Worm (Caenorhabditis elegans) whole organism, L2 larva: ENCODE data around the gene rip-1.
"Not testable (repeated sequence)": the region's sequence is repeated elsewhere in the genome, so short reads cannot be mapped to it uniquely, and the experiment has no call there.

Experiments used
- C34F6.9 ChIP-seq: fragments of 150-350 bp; optimal IDR thresholded peaks from 2 replicates; lab custom pipeline; 2014; ENCODE audit warnings: missing biosample characterization, missing genetic modification characterization
- F13H6.1 ChIP-seq: sonication (generic microtip); optimal IDR thresholded peaks from 2 replicates; lab custom pipeline; 2016; ENCODE audit warnings: missing genetic modification characterization, missing compliant biosample characterization
- R02D3.7 ChIP-seq: fragments of 150-350 bp; optimal IDR thresholded peaks from 2 replicates; lab custom pipeline; 2014; ENCODE audit warnings: missing biosample characterization, missing genetic modification characterization
- alr-1 ChIP-seq: fragments of 150-350 bp; optimal IDR thresholded peaks from 2 replicates; lab custom pipeline; 2014; ENCODE audit warnings: missing biosample characterization, missing genetic modification characterization
- blmp-1 ChIP-seq: sonication (generic microtip); optimal IDR thresholded peaks from 2 replicates; lab custom pipeline; 2017; ENCODE audit warnings: missing genetic modification characterization, mild to moderate bottlenecking, missing compliant biosample characterization, antibody characterized with exemption, moderate library complexity; ENCODE audit not compliant: insufficient read depth
- ceh-82 ChIP-seq: fragments of 150-350 bp; optimal IDR thresholded peaks from 2 replicates; lab custom pipeline; 2014; ENCODE audit warnings: missing biosample characterization, missing genetic modification characterization
- crh-2 ChIP-seq: sonication (generic microtip); optimal IDR thresholded peaks from 2 replicates; lab custom pipeline; 2017; ENCODE audit warnings: missing biosample characterization, missing genetic modification characterization
- dmd-4 ChIP-seq: sonication (generic microtip); optimal IDR thresholded peaks from 2 replicates; lab custom pipeline; 2017; ENCODE audit warnings: missing biosample characterization, missing genetic modification characterization
- elt-1 ChIP-seq: fragments of 150-350 bp; optimal IDR thresholded peaks from 2 replicates; lab custom pipeline; 2014; ENCODE audit warnings: missing biosample characterization, missing genetic modification characterization
- fos-1 ChIP-seq: fragments of 150-350 bp; optimal IDR thresholded peaks from 2 replicates; lab custom pipeline; 2014; ENCODE audit warnings: missing biosample characterization, missing genetic modification characterization
- gmeb-1 ChIP-seq: fragments of 150-350 bp; optimal IDR thresholded peaks from 2 replicates; lab custom pipeline; 2014; ENCODE audit warnings: missing biosample characterization, missing genetic modification characterization
- lin-11 ChIP-seq: fragments of 150-350 bp; sonication (generic microtip); optimal IDR thresholded peaks from 2 replicates; lab custom pipeline; 2014; ENCODE audit warnings: missing biosample characterization, missing genetic modification characterization, inconsistent platforms, mixed read lengths
- lin-13 ChIP-seq: fragments of 150-350 bp; optimal IDR thresholded peaks from 2 replicates; lab custom pipeline; 2014; ENCODE audit warnings: missing biosample characterization, missing genetic modification reagents, missing genetic modification characterization
- lin-39 ChIP-seq: fragments of 150-350 bp; optimal IDR thresholded peaks from 2 replicates; lab custom pipeline; 2014; ENCODE audit warnings: missing biosample characterization, missing genetic modification reagents, missing genetic modification characterization
- lsy-2 ChIP-seq, 2 experiments: fragments of 150-350 bp in 1 of 2; sonication (generic microtip) in 1 of 2; optimal IDR thresholded peaks; 2 replicates each; lab custom pipeline; 2014 to 2017; ENCODE audit warnings: missing biosample characterization in 2 of 2, missing genetic modification characterization in 2 of 2
- mab-5 ChIP-seq: fragments of 150-350 bp; optimal IDR thresholded peaks from 2 replicates; lab custom pipeline; 2014; ENCODE audit warnings: missing biosample characterization, missing genetic modification characterization
- mdl-1 ChIP-seq, 2 experiments: fragments of 150-350 bp in 1 of 2; sonication (generic microtip) in 1 of 2; optimal IDR thresholded peaks; 2 replicates each; lab custom pipeline; 2017; ENCODE audit warnings: missing biosample characterization in 2 of 2, missing genetic modification characterization in 2 of 2
- nhr-11 ChIP-seq: fragments of 150-350 bp; optimal IDR thresholded peaks from 2 replicates; lab custom pipeline; 2014; ENCODE audit warnings: missing biosample characterization, missing genetic modification characterization
- nhr-129 ChIP-seq: fragments of 150-350 bp; optimal IDR thresholded peaks from 2 replicates; lab custom pipeline; 2014; ENCODE audit warnings: missing biosample characterization, missing genetic modification characterization
- nhr-21 ChIP-seq: fragments of 150-350 bp; optimal IDR thresholded peaks from 2 replicates; lab custom pipeline; 2014; ENCODE audit warnings: missing biosample characterization, missing genetic modification characterization
- nhr-23 ChIP-seq: fragments of 150-350 bp; optimal IDR thresholded peaks from 2 replicates; lab custom pipeline; 2014; ENCODE audit warnings: missing biosample characterization, missing genetic modification reagents, missing genetic modification characterization
- nhr-25 ChIP-seq: fragments of 150-350 bp; sonication (generic microtip); optimal IDR thresholded peaks from 3 replicates; lab custom pipeline; 2014; ENCODE audit warnings: missing biosample characterization, missing genetic modification characterization
- nhr-6 ChIP-seq: fragments of 150-350 bp; optimal IDR thresholded peaks from 2 replicates; lab custom pipeline; 2014; ENCODE audit warnings: missing biosample characterization, missing genetic modification characterization
- nhr-77 ChIP-seq: fragments of 150-350 bp; optimal IDR thresholded peaks from 2 replicates; lab custom pipeline; 2014; ENCODE audit warnings: missing biosample characterization, missing genetic modification characterization
- peb-1 ChIP-seq: fragments of 150-350 bp; optimal IDR thresholded peaks from 2 replicates; lab custom pipeline; 2014; ENCODE audit warnings: missing biosample characterization, missing genetic modification characterization
- sem-4 ChIP-seq: fragments of 150-350 bp; optimal IDR thresholded peaks from 2 replicates; lab custom pipeline; 2014; ENCODE audit warnings: missing biosample characterization, missing genetic modification reagents, missing genetic modification characterization
- sma-3 ChIP-seq: sonication (generic microtip); optimal IDR thresholded peaks from 2 replicates; lab custom pipeline; 2016; ENCODE audit warnings: missing genetic modification reagents, missing genetic modification characterization, missing compliant biosample characterization
- sma-9 ChIP-seq, 2 experiments: fragments of 150-350 bp in 1 of 2; sonication (generic microtip) in 1 of 2; optimal IDR thresholded peaks; 2 replicates each; lab custom pipeline; 2014 to 2016; ENCODE audit warnings: missing genetic modification characterization in 2 of 2, mild to moderate bottlenecking in 1 of 2, missing biosample characterization in 1 of 2, missing compliant biosample characterization in 1 of 2, missing genetic modification reagents in 1 of 2, moderate library complexity in 1 of 2
- snpc-4 ChIP-seq: fragments of 150-350 bp; optimal IDR thresholded peaks from 2 replicates; lab custom pipeline; 2014; ENCODE audit warnings: missing biosample characterization, missing genetic modification characterization
- unc-55 ChIP-seq: fragments of 150-350 bp; sonication (generic microtip); optimal IDR thresholded peaks from 3 replicates; lab custom pipeline; 2014; ENCODE audit warnings: missing biosample characterization, missing genetic modification reagents, missing genetic modification characterization
- unc-62 ChIP-seq: fragments of 150-350 bp; optimal IDR thresholded peaks from 2 replicates; lab custom pipeline; 2014; ENCODE audit warnings: missing biosample characterization, missing genetic modification reagents, missing genetic modification characterization
- zag-1 ChIP-seq: fragments of 150-350 bp; optimal IDR thresholded peaks from 2 replicates; lab custom pipeline; 2014; ENCODE audit warnings: missing biosample characterization, missing genetic modification characterization
- ztf-11 ChIP-seq: sonication (generic microtip); optimal IDR thresholded peaks from 2 replicates; lab custom pipeline; 2017; ENCODE audit warnings: missing biosample characterization, missing genetic modification characterization

rip-1 gene

DNA sequence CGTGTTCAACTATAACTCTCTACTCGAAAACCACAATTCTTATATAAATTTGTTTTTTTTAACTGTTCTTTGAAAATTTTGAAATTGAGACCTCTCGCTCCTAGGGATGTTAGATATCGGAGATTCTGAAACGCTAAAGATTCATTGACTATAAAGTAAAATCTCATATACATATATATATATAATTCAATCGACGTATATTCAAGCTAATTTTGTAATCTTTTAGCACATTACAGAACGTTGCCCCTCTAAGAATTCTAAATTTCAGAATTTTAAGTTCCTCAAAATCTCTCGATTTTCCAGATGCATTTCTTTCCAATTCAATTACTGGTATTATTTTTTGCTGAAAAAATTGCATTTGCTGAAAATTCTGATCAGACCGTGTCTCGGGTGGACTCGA, 20.3 kb upstream of the rip-1 start, which contains the start of gene pad-2:
Gene pad-2 (plus strand): TSS at position 301 of the 400 bp plus-strand sequence.
- TF ChIP-seq mdl-1 (tag; optimal IDR thresholded peaks at IDR 0.05; lab: Kevin White, UChicago) (no peak), nhr-77 (tag; lab: Kevin White, UChicago) (no peak)

DNA sequence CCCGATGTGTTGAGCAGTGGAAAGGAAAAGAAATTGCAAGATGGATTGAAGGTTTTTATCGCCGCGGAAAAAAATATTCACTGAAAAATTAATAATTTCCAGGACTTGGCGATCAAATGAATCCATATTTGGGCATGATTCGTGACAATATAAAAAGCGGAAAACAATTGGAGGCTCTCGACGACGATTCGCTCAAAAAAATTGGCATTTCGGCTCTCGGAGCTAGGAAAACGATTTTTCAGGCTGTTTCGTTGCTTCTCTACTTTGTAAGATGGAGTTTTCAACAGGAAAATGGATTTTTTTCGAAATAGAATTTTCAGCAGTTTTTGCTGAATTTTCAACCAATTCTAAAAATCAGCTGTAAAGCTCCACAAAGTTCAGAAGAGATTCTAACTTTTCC, 13.3 kb upstream of the rip-1 start:
- TF ChIP-seq nhr-77 (tag; lab: Kevin White, UChicago), result no peak

DNA sequence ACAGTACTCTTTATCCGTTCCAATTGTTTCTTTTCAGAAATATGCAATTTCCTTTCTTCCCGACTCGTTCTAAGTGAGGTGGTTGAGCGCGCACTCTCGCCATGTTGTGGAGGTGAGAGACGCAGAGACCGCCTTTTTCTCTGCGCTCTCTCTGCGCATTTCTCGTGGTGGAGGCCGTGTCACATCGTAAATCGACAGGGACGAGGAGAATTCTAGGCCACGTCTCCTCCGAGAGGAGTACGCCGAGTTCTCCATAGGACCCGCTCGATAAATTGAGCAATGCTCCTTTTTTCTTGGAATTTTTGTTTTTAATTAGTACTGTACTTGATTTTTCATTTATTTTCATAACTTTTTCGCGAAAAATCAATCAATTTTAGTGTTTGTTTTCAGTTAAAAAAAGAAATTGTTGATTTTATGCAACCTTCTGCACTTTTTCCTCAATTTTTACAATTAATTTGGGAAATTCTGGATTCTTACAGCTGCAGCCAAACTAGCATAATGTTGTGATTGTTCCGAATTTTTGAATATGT, 12.3 kb upstream of the rip-1 start, which contains the start of gene cnk-1:
Gene cnk-1 (plus strand): TSS at position 480 of the 530 bp plus-strand sequence.
- TF ChIP-seq ceh-82 (tag; lab: Kevin White, UChicago), result no peak
- TF ChIP-seq unc-62 (GFP tag; lab: Kevin White, UChicago), result no peak
- TF ChIP-seq lin-11, result no peak
- no peak for TF ChIP-seq ztf-11 (tag; lab: Kevin White, UChicago)
- TF ChIP-seq R02D3.7 (tag; lab: Kevin White, UChicago), result peak; percentile 48
- TF ChIP-seq nhr-129 (tag; lab: Kevin White, UChicago), result peak; percentile 59
- TF ChIP-seq sma-3, result peak; percentile 82
- TF ChIP-seq fos-1, result peak; percentile 13
- no peak for TF ChIP-seq nhr-6 (tag; lab: Kevin White, UChicago)
- peak in 1 of 2 experiments; percentile 24 for TF ChIP-seq mdl-1 (tag; optimal IDR thresholded peaks at IDR 0.05; lab: Kevin White, UChicago)
- TF ChIP-seq unc-55 (GFP tag; lab: Kevin White, UChicago), result peak; percentile 80
- TF ChIP-seq mab-5 (tag; lab: Kevin White, UChicago), result peak; percentile 8
- TF ChIP-seq dmd-4 (tag; lab: Kevin White, UChicago), result no peak
- TF ChIP-seq C34F6.9, result peak; percentile 62
- TF ChIP-seq F13H6.1 (tag; lab: Kevin White, UChicago), result peak; percentile 81
- peak; percentile 71 for TF ChIP-seq gmeb-1
- TF ChIP-seq crh-2 (tag; lab: Kevin White, UChicago), result peak; percentile 73
- peak; percentile 56 for TF ChIP-seq nhr-25 (tag; lab: Kevin White, UChicago)
- TF ChIP-seq nhr-21, result peak; percentile 36
- TF ChIP-seq lin-39 (tag; lab: Kevin White, UChicago), result no peak
- no peak for TF ChIP-seq nhr-23 (tag; lab: Kevin White, UChicago)
- TF ChIP-seq sem-4, result peak; percentile 13
- no peak for TF ChIP-seq alr-1 (tag; lab: Kevin White, UChicago)
- TF ChIP-seq elt-1 (tag; lab: Kevin White, UChicago), result no peak
- peak; percentile 63 to 84 for TF ChIP-seq lsy-2 (tag; optimal IDR thresholded peaks at IDR 0.05; lab: Kevin White, UChicago)
- TF ChIP-seq sma-9 (GFP tag; optimal IDR thresholded peaks at IDR 0.05; lab: Kevin White, UChicago), result peak; percentile 74
- no peak for TF ChIP-seq sma-9 (tag; optimal IDR thresholded peaks at IDR 0.05; lab: Kevin White, UChicago)
- TF ChIP-seq peb-1, result no peak
- no peak for TF ChIP-seq snpc-4
- TF ChIP-seq lin-13 (GFP tag; lab: Kevin White, UChicago), result peak; percentile 57
- TF ChIP-seq zag-1 (tag; lab: Kevin White, UChicago), result no peak
- TF ChIP-seq, all 48 proteins: peak for 17

DNA sequence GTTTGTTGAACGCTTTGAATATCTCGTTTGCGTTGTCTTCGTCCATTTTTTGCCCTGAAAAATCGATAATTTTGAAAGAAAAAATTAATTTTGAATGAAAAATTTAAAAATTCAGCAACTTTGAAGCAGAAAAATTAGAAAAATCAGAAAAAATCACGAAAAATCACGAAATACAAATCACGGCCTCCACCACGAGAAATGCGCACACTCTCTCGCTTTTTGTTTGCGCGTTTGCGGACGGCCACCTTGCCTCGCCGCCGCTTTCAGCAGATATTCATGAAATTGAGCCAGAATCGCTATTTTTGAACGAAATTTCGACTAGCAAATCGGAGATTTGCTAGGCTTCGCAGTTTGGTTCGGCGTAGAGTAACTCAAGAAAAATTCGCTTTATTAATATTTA, 8.3 kb upstream of the rip-1 start, which contains the start of gene inpp-4B:
Gene inpp-4B (minus strand): TSS at position 54 of the 400 bp plus-strand sequence.
- not testable (repeated sequence) for TF ChIP-seq dmd-4 (tag; lab: Kevin White, UChicago); sem-4; zag-1 (tag; lab: Kevin White, UChicago)

DNA sequence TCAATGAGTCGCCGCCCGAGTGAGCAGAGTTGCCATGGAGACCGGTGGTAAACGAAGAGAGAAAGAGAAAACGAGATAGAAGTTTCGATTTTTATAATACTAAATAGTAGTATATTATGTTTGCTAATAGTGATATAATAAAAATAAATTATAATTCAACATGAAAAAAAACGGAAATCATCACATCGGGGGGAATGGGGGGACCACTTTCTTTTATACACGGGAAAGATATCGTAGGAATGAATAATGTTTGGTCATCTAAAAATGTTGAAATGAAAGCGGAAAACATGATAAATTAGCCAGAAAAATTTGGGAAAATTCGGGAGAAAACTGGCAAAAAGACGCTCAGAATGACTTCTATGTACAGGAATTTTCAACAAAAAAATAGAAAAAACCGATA, 3.1 kb upstream of the rip-1 start, which contains the start of gene bbs-5:
Gene bbs-5 (minus strand): TSS at position 101 of the 400 bp plus-strand sequence.
- TF ChIP-seq dmd-4 (tag; lab: Kevin White, UChicago), result no peak
- no peak for TF ChIP-seq nhr-21
- no peak for TF ChIP-seq alr-1 (tag; lab: Kevin White, UChicago)
- no peak for TF ChIP-seq nhr-11 (tag; lab: Kevin White, UChicago)

DNA sequence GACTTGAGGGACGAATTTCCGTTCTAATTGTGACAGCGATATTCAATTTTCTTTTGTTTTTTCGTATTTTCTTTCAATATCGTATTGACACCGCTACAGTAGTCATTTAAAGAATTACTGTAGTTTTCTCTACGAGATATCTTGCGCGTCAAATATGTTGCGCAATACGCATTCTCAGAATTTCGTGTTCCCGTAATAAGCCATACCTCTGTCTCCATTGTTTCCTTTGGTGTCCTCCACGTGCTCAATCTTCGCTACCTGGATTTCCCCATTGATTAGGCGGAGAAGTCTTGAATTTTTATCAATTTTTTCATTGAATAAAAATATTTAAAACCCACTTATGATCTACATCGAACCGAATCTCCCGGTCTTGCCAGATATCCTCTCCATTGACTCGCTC, 2.7 kb upstream of the rip-1 start:
- TF ChIP-seq nhr-129 (tag; lab: Kevin White, UChicago), result no peak
- TF ChIP-seq crh-2 (tag; lab: Kevin White, UChicago), result no peak
- TF ChIP-seq sma-9 (GFP tag; optimal IDR thresholded peaks at IDR 0.05; lab: Kevin White, UChicago), result no peak
- no peak for TF ChIP-seq sma-9 (tag; optimal IDR thresholded peaks at IDR 0.05; lab: Kevin White, UChicago)
- TF ChIP-seq blmp-1, result no peak
- no peak for TF ChIP-seq snpc-4
- TF ChIP-seq dmd-4 (tag; lab: Kevin White, UChicago), result no peak
